Worm (Caenorhabditis elegans) whole organism, young adult: Measurements from ENCODE around the gene srh-240.

Source experiments
- B0261.1 ChIP-seq: sonication (generic microtip); optimal IDR thresholded peaks from 2 replicates; lab custom pipeline; 2016; ENCODE audit warnings: mild to moderate bottlenecking, missing genetic modification characterization, moderate library complexity, missing compliant biosample characterization
- C17E4.6 ChIP-seq: fragments of 200-800 bp; sonication (Bioruptor generic); IDR thresholded peaks from 2 replicates; pipeline ENCODE4 v1.3.6; 2022; ENCODE audit warnings: missing genetic modification reagents, missing genetic modification characterization, missing compliant biosample characterization
- D2030.7 ChIP-seq: fragments of 200-800 bp; sonication (Bioruptor generic); IDR thresholded peaks from 2 replicates; pipeline ENCODE4 v1.3.6; 2022; ENCODE audit warnings: missing genetic modification reagents, missing genetic modification characterization, missing compliant biosample characterization
- F23B12.7 ChIP-seq: sonication (generic microtip); optimal IDR thresholded peaks from 2 replicates; lab custom pipeline; 2017; ENCODE audit warnings: missing genetic modification characterization, mild to moderate bottlenecking, missing compliant biosample characterization, antibody characterized with exemption, moderate library complexity; ENCODE audit not compliant: insufficient read depth
- F33H1.4 ChIP-seq: fragments of 200-800 bp; sonication (Bioruptor generic); IDR thresholded peaks from 2 replicates; pipeline ENCODE4 v1.3.6; 2022; ENCODE audit warnings: missing genetic modification reagents, missing genetic modification characterization, missing compliant biosample characterization
- F39B2.1 ChIP-seq: fragments of 200-800 bp; sonication (Bioruptor generic); IDR thresholded peaks from 2 replicates; pipeline ENCODE4 v1.3.6; 2022; ENCODE audit warnings: missing genetic modification reagents, missing genetic modification characterization, missing compliant biosample characterization
- F57C9.4 ChIP-seq: sonication (generic microtip); optimal IDR thresholded peaks from 2 replicates; lab custom pipeline; 2017; ENCODE audit warnings: mild to moderate bottlenecking, missing genetic modification characterization, missing compliant biosample characterization
- K12H6.12 ChIP-seq: fragments of 200-800 bp; sonication (Bioruptor generic); optimal IDR thresholded peaks from 2 replicates; lab custom pipeline; 2018; ENCODE audit warnings: mild to moderate bottlenecking, missing genetic modification characterization, missing compliant biosample characterization
- Y56A3A.18 ChIP-seq: fragments of 200-800 bp; sonication (Bioruptor generic); IDR thresholded peaks from 2 replicates; pipeline ENCODE4 v1.3.6; 2022; ENCODE audit warnings: missing genetic modification reagents, missing genetic modification characterization, missing compliant biosample characterization
- ama-1 ChIP-seq, 3 experiments: fragments of 150-350 bp in 1 of 3; sonication (generic microtip) in 2 of 3; optimal IDR thresholded peaks; 2 replicates each; lab custom pipeline; 2014 to 2018; ENCODE audit warnings: missing biosample characterization in 2 of 3, missing genetic modification characterization in 2 of 3, missing genetic modification reagents in 2 of 3
- athp-1 ChIP-seq: sonication (generic microtip); optimal IDR thresholded peaks from 2 replicates; lab custom pipeline; 2017; ENCODE audit warnings: mild to moderate bottlenecking, missing genetic modification characterization, missing compliant biosample characterization
- attf-6 ChIP-seq: fragments of 200-800 bp; sonication (Bioruptor generic); IDR thresholded peaks from 2 replicates; pipeline ENCODE4 v1.3.6; 2022; ENCODE audit warnings: missing genetic modification reagents, missing genetic modification characterization, missing compliant biosample characterization
- bed-2 ChIP-seq: fragments of 200-800 bp; sonication (Bioruptor generic); IDR thresholded peaks from 2 replicates; pipeline ENCODE4 v1.3.6; 2022; ENCODE audit warnings: missing genetic modification reagents, missing genetic modification characterization, missing compliant biosample characterization
- cebp-1 ChIP-seq, 2 experiments: fragments of 200-800 bp in 1 of 2; sonication (Bioruptor generic) in 1 of 2; sonication (generic microtip) in 1 of 2; IDR thresholded peaks in 1 of 2; optimal IDR thresholded peaks in 1 of 2; 2 replicates each; pipeline versions ENCODE4 v1.3.6 to Lab custom; 2017 to 2022; ENCODE audit warnings: missing compliant biosample characterization in 2 of 2, missing genetic modification characterization in 2 of 2, mild to moderate bottlenecking in 1 of 2, missing genetic modification reagents in 1 of 2, moderate library complexity in 1 of 2
- cebp-2 ChIP-seq: fragments of 200-800 bp; sonication (Bioruptor generic); IDR thresholded peaks from 2 replicates; pipeline ENCODE4 v1.3.6; 2022; ENCODE audit warnings: missing genetic modification characterization, missing compliant biosample characterization
- ceh-58 ChIP-seq: fragments of 200-800 bp; sonication (Bioruptor generic); IDR thresholded peaks from 2 replicates; pipeline ENCODE4 v1.3.6; 2022; ENCODE audit warnings: missing genetic modification characterization, missing compliant biosample characterization
- ceh-91 ChIP-seq: fragments of 200-800 bp; sonication (Bioruptor generic); IDR thresholded peaks from 2 replicates; pipeline ENCODE4 v1.3.6; 2022; ENCODE audit warnings: missing genetic modification reagents, missing genetic modification characterization, missing compliant biosample characterization
- chd-7 ChIP-seq: sonication (generic microtip); optimal IDR thresholded peaks from 2 replicates; lab custom pipeline; 2016; ENCODE audit warnings: mild to moderate bottlenecking, missing genetic modification characterization, moderate library complexity, missing compliant biosample characterization
- dpl-1 ChIP-seq: fragments of 150-350 bp; optimal IDR thresholded peaks from 2 replicates; lab custom pipeline; 2014; ENCODE audit warnings: missing biosample characterization, missing genetic modification reagents, missing genetic modification characterization
- egl-18 ChIP-seq: fragments of 200-800 bp; sonication (Bioruptor generic); IDR thresholded peaks from 2 replicates; pipeline ENCODE4 v1.3.6; 2022; ENCODE audit warnings: missing genetic modification reagents, missing genetic modification characterization, missing compliant biosample characterization
- egrh-3 ChIP-seq: fragments of 200-800 bp; sonication (Bioruptor generic); IDR thresholded peaks from 2 replicates; pipeline ENCODE4 v1.3.6; 2022; ENCODE audit warnings: missing genetic modification reagents, missing genetic modification characterization, missing compliant biosample characterization
- ets-4 ChIP-seq: fragments of 200-800 bp; sonication (Bioruptor generic); optimal IDR thresholded peaks from 2 replicates; lab custom pipeline; 2018; ENCODE audit warnings: mild to moderate bottlenecking, missing genetic modification characterization, missing compliant biosample characterization
- gei-17 ChIP-seq: fragments of 200-800 bp; sonication (Bioruptor generic); optimal IDR thresholded peaks from 2 replicates; lab custom pipeline; 2018; ENCODE audit warnings: mild to moderate bottlenecking, missing genetic modification characterization, missing compliant biosample characterization
- hlh-12 ChIP-seq: sonication (generic microtip); optimal IDR thresholded peaks from 2 replicates; lab custom pipeline; 2016; ENCODE audit warnings: missing genetic modification characterization, missing compliant biosample characterization
- hlh-26 ChIP-seq: fragments of 200-800 bp; sonication (Bioruptor generic); conservative IDR thresholded peaks from 2 replicates; pipeline ENCODE4 v1.3.6; 2022; ENCODE audit warnings: missing genetic modification reagents, missing genetic modification characterization, missing compliant biosample characterization
- hrde-1 ChIP-seq: sonication (generic microtip); optimal IDR thresholded peaks from 2 replicates; lab custom pipeline; 2016; ENCODE audit warnings: missing genetic modification characterization, mild to moderate bottlenecking, missing compliant biosample characterization, moderate library complexity, missing genotype, missing genetic modification reagents, borderline replicate concordance
- lag-1 ChIP-seq: fragments of 200-800 bp; sonication (Bioruptor generic); IDR thresholded peaks from 2 replicates; pipeline ENCODE4 v1.3.6; 2022; ENCODE audit warnings: missing genetic modification reagents, missing genetic modification characterization, missing compliant biosample characterization
- lin-40 ChIP-seq: sonication (generic microtip); optimal IDR thresholded peaks from 2 replicates; lab custom pipeline; 2016; ENCODE audit warnings: missing genetic modification characterization, mild to moderate bottlenecking, missing compliant biosample characterization, missing genotype, missing genetic modification reagents
- madf-3 ChIP-seq: fragments of 200-800 bp; sonication (Bioruptor generic); IDR thresholded peaks from 2 replicates; pipeline ENCODE4 v1.3.6; 2022; ENCODE audit warnings: missing genetic modification reagents, missing genetic modification characterization, missing compliant biosample characterization
- mel-28 ChIP-seq: sonication (generic microtip); optimal IDR thresholded peaks from 2 replicates; lab custom pipeline; 2016; ENCODE audit warnings: borderline replicate concordance, mild to moderate bottlenecking, missing genetic modification characterization, missing compliant biosample characterization
- mxl-1 ChIP-seq: sonication (generic microtip); optimal IDR thresholded peaks from 2 replicates; lab custom pipeline; 2016; ENCODE audit warnings: missing genetic modification characterization, missing compliant biosample characterization
- nfya-1 ChIP-seq: sonication (generic microtip); optimal IDR thresholded peaks from 2 replicates; lab custom pipeline; 2017; ENCODE audit warnings: antibody characterized with exemption, missing compliant biosample characterization, missing genetic modification characterization, borderline replicate concordance; ENCODE audit not compliant: insufficient read depth
- nhr-90 ChIP-seq: sonication (generic microtip); optimal IDR thresholded peaks from 2 replicates; lab custom pipeline; 2016; ENCODE audit warnings: missing genotype, mild to moderate bottlenecking, missing genetic modification characterization, missing compliant biosample characterization
- pbrm-1 ChIP-seq: fragments of 200-800 bp; sonication (Bioruptor generic); IDR thresholded peaks from 2 replicates; pipeline ENCODE4 v1.3.6; 2022; ENCODE audit warnings: missing genetic modification reagents, missing genetic modification characterization, missing compliant biosample characterization
- pha-4 ChIP-seq: fragments of 150-350 bp; sonication (generic microtip); optimal IDR thresholded peaks from 2 replicates; lab custom pipeline; 2014; ENCODE audit warnings: missing biosample characterization, missing genetic modification reagents, missing genetic modification characterization
- rec-8 ChIP-seq, 2 experiments: sonication (generic microtip); optimal IDR thresholded peaks; 2 replicates each; lab custom pipeline; 2016; ENCODE audit warnings: mild to moderate bottlenecking in 2 of 2, missing genetic modification characterization in 2 of 2, missing genetic modification reagents in 2 of 2, missing genotype in 2 of 2, missing biosample characterization in 1 of 2, missing compliant biosample characterization in 1 of 2, moderate library complexity in 1 of 2
- rpc-1 ChIP-seq, 2 experiments: fragments of 150-350 bp in 1 of 2; sonication (generic microtip) in 1 of 2; optimal IDR thresholded peaks; 2 replicates each; lab custom pipeline; 2014 to 2018; ENCODE audit warnings: missing biosample characterization in 1 of 2, missing genetic modification characterization in 1 of 2, missing genetic modification reagents in 1 of 2, missing genotype in 1 of 2
- snpc-1.1 ChIP-seq: sonication (generic microtip); optimal IDR thresholded peaks from 2 replicates; lab custom pipeline; 2017; ENCODE audit warnings: missing genetic modification characterization, mild to moderate bottlenecking, missing compliant biosample characterization, antibody characterized with exemption, moderate library complexity, missing genotype, missing genetic modification reagents; ENCODE audit not compliant: insufficient read depth
- snpc-1.3 ChIP-seq: sonication (generic microtip); optimal IDR thresholded peaks from 2 replicates; lab custom pipeline; 2017; ENCODE audit warnings: missing genetic modification characterization, mild to moderate bottlenecking, missing compliant biosample characterization, antibody characterized with exemption, moderate library complexity, missing genotype, missing genetic modification reagents; ENCODE audit not compliant: insufficient read depth
- snpc-4 ChIP-seq, 5 experiments: fragments of 150-350 bp in 1 of 5; sonication (generic microtip) in 4 of 5; optimal IDR thresholded peaks; 2 replicates each; lab custom pipeline; 2014 to 2018; ENCODE audit warnings: missing genetic modification characterization in 5 of 5, missing biosample characterization in 3 of 5, antibody characterized with exemption in 2 of 5, mild to moderate bottlenecking in 2 of 5, missing compliant biosample characterization in 2 of 5, missing genotype in 2 of 5, moderate library complexity in 2 of 5, missing genetic modification reagents in 1 of 5
- tbx-9 ChIP-seq: sonication (generic microtip); optimal IDR thresholded peaks from 2 replicates; lab custom pipeline; 2016; ENCODE audit warnings: borderline replicate concordance, missing genetic modification characterization, inconsistent platforms, missing compliant biosample characterization
- xnd-1 ChIP-seq: sonication (generic microtip); optimal IDR thresholded peaks from 2 replicates; lab custom pipeline; 2016; ENCODE audit warnings: missing genotype, missing genetic modification reagents, missing genetic modification characterization, missing compliant biosample characterization
- zfh-2 ChIP-seq: fragments of 200-800 bp; sonication (Bioruptor generic); conservative IDR thresholded peaks from 2 replicates; pipeline ENCODE4 v1.3.6; 2022; ENCODE audit warnings: missing genetic modification reagents, missing genetic modification characterization, missing compliant biosample characterization

Gene srh-240

DNA sequence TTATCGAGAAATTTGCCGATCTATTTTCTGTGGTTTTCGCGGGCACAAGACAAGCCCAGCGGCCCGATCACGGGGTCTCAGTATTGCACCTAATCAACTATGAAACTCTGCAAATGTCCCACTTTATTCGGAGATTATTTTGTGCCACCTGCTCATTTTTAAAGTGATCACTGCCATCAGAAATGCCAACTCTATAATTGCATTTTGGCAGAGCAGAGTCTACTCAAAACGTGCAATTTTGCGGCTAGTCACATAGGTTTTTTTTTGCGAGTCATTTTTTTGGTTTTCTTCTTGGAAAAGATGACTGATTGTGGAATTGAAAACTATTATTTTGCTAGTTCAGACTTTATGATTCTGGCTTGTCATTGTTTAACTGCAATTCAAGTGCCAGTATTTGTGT, at the start of gene srh-240:
Gene srh-240, plus strand, starts transcription at position 301 of the 400 bp plus-strand sequence.
- no peak for TF ChIP-seq attf-6
- TF ChIP-seq gei-17: no peak
- TF ChIP-seq Y56A3A.18 (GFP tag; lab: Robert Waterston, UW): no peak
- TF ChIP-seq ama-1 (optimal IDR thresholded peaks at IDR 0.05; lab: Kevin White, UChicago): no peak
- no peak for TF ChIP-seq ama-1 (GFP tag; optimal IDR thresholded peaks at IDR 0.05; lab: Kevin White, UChicago)
- TF ChIP-seq tbx-9: no peak
- no peak for TF ChIP-seq hlh-12 (tag; lab: Kevin White, UChicago)
- TF ChIP-seq nhr-90: no peak
- TF ChIP-seq cebp-2 (GFP tag; lab: Robert Waterston, UW): no peak
- no peak for TF ChIP-seq mel-28
- no peak for TF ChIP-seq B0261.1 (tag; lab: Kevin White, UChicago)
- TF ChIP-seq ets-4 (GFP tag; lab: Kevin White, UChicago): no peak
- no peak for TF ChIP-seq K12H6.12 (tag; lab: Kevin White, UChicago)
- no peak for TF ChIP-seq athp-1

DNA sequence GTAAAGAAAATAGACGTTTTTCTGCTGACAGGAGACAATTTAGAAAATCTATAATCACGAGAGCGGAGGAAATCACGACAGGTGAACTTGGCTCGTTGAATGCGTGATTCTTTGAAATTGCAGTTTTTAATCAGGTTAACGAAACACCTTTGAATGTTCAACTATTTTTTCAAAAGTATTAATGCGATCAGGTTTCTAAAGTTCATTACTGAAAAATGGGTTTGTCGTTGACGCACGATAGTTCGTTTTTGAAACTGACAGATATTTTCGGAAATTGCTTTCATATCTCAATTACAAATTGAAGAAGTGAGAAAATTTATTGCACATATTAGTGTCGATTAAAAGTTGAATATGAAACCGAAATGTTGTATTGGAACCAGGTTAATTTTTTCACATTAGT, 49.0 kb upstream of the srh-240 start, which contains the start of gene F54E2.5:
Gene F54E2.5, minus strand, starts transcription at position 101 of the 400 bp plus-strand sequence.
- TF ChIP-seq hlh-26 (GFP tag; lab: Robert Waterston, UW): no peak
- TF ChIP-seq snpc-1.3 (tag; lab: Kevin White, UChicago): no peak
- no peak for TF ChIP-seq attf-6
- no peak for TF ChIP-seq snpc-4 (GFP tag; optimal IDR thresholded peaks at IDR 0.05; lab: Kevin White, UChicago)
- no peak for TF ChIP-seq snpc-4 (tag; optimal IDR thresholded peaks at IDR 0.05; lab: Kevin White, UChicago)
- no peak for TF ChIP-seq lag-1 (GFP tag; lab: Robert Waterston, UW)
- no peak for TF ChIP-seq F39B2.1 (GFP tag; lab: Robert Waterston, UW)
- no peak for TF ChIP-seq lin-40 (tag; lab: Kevin White, UChicago)
- TF ChIP-seq rpc-1 (optimal IDR thresholded peaks at IDR 0.05; lab: Kevin White, UChicago): no peak
- no peak for TF ChIP-seq rpc-1 (tag; optimal IDR thresholded peaks at IDR 0.05; lab: Kevin White, UChicago)
- TF ChIP-seq ceh-58: no peak
- TF ChIP-seq madf-3 (GFP tag; lab: Robert Waterston, UW): no peak
- TF ChIP-seq snpc-1.1 (tag; lab: Kevin White, UChicago): no peak
- TF ChIP-seq F57C9.4: no peak
- no peak for TF ChIP-seq pha-4 (tag; lab: Kevin White, UChicago)
- no peak for TF ChIP-seq egrh-3
- TF ChIP-seq Y56A3A.18 (GFP tag; lab: Robert Waterston, UW): no peak
- TF ChIP-seq F33H1.4 (GFP tag; lab: Robert Waterston, UW): no peak

DNA sequence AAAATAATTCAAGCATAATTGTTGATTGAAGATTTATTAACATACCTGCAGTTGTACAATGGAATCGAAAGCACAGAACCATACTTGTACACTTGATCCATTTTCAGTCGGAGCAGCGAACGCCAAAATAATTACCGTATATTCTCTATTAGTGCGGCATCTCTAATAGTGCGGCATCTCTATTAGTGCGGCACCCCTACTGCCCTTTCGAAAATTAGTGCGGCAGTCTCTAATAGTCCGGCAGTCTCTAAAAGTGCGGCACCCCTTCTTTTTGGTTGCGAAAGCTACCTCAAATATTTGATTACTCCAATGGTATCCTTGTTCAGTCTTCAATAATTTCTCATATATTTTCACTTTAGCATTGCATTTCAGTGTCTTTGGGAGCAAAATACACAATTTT, 46.9 kb upstream of the srh-240 start, which contains the start of gene srt-34:
Gene srt-34, minus strand, starts transcription at position 101 of the 400 bp plus-strand sequence.
- TF ChIP-seq mxl-1 (tag; lab: Kevin White, UChicago) (no peak), cebp-1 (GFP tag; IDR thresholded peaks at IDR 0.05; lab: Robert Waterston, UW) (no peak), cebp-1 (tag; optimal IDR thresholded peaks at IDR 0.05; lab: Kevin White, UChicago) (no peak), C17E4.6 (GFP tag; lab: Robert Waterston, UW) (no peak), xnd-1 (tag; lab: Kevin White, UChicago) (no peak), pbrm-1 (GFP tag; lab: Robert Waterston, UW) (no peak), nfya-1 (tag; lab: Kevin White, UChicago) (no peak), rec-8 (tag; optimal IDR thresholded peaks at IDR 0.05; lab: Kevin White, UChicago) (no peak), bed-2 (GFP tag; lab: Robert Waterston, UW) (no peak), D2030.7 (no peak), egl-18 (no peak), mel-28 (no peak), F39B2.1 (GFP tag; lab: Robert Waterston, UW) (no peak), zfh-2 (GFP tag; lab: Robert Waterston, UW) (no peak), ceh-91 (GFP tag; lab: Robert Waterston, UW) (no peak), hrde-1 (tag; lab: Kevin White, UChicago) (no peak), dpl-1 (GFP tag; lab: Kevin White, UChicago) (no peak), chd-7 (tag; lab: Kevin White, UChicago) (no peak), F23B12.7 (tag; lab: Kevin White, UChicago) (no peak)
- TF ChIP-seq, all 124 proteins: peak for 0
